Fruit fly (Drosophila melanogaster) whole organism, wandering third instar larva: ENCODE measurements around the gene CG7810.

Source experiments
- Dfd ChIP-seq: fragments of >200 bp; optimal IDR thresholded peaks from 2 replicates; lab custom pipeline; 2017; ENCODE audit warnings: missing biosample characterization, missing genetic modification characterization
- Hnf4 ChIP-seq: fragments of 200-800 bp; sonication (Bioruptor generic); optimal IDR thresholded peaks from 2 replicates; lab custom pipeline; 2016; ENCODE audit warnings: missing biosample characterization, mild to moderate bottlenecking, missing genetic modification characterization
- OdsH ChIP-seq: fragments of 200-800 bp; sonication (Bioruptor generic); optimal IDR thresholded peaks from 2 replicates; lab custom pipeline; 2016; ENCODE audit warnings: missing biosample characterization, mild to moderate bottlenecking, missing genetic modification characterization
- Vsx2 ChIP-seq: fragments of 200-300, 225-300 bp; sonication (Bioruptor generic); optimal IDR thresholded peaks from 2 replicates; lab custom pipeline; 2018; ENCODE audit warnings: missing biosample characterization, missing genetic modification characterization; ENCODE audit not compliant: partially characterized antibody
- brk ChIP-seq: fragments of 200-800 bp; sonication (Bioruptor generic); optimal IDR thresholded peaks from 2 replicates; lab custom pipeline; 2016; ENCODE audit warnings: missing biosample characterization, mild to moderate bottlenecking, missing genetic modification characterization
- dl ChIP-seq, 2 experiments: fragments of 175-275, 200-275 bp in 1 of 2; fragments of 200-275 bp in 1 of 2; sonication (Bioruptor generic); optimal IDR thresholded peaks; lab custom pipeline; 2018; ENCODE audit warnings: mild to moderate bottlenecking in 2 of 2, missing biosample characterization in 2 of 2, missing genetic modification characterization in 2 of 2, moderate library complexity in 2 of 2; ENCODE audit not compliant: partially characterized antibody in 2 of 2, insufficient read depth in 1 of 2
- fru ChIP-seq: fragments of 200-800 bp; sonication (Bioruptor generic); optimal IDR thresholded peaks from 3 replicates; lab custom pipeline; 2016; ENCODE audit warnings: missing biosample characterization, mild to moderate bottlenecking, missing genetic modification characterization
- h ChIP-seq: fragments of 200-800 bp; sonication (Bioruptor generic); optimal IDR thresholded peaks from 3 replicates; lab custom pipeline; 2016; ENCODE audit warnings: missing biosample characterization, mild to moderate bottlenecking, missing genetic modification characterization
- lola ChIP-seq: fragments of >200 bp; optimal IDR thresholded peaks from 2 replicates; lab custom pipeline; 2017; ENCODE audit warnings: missing biosample characterization, missing genetic modification characterization
- usp ChIP-seq: fragments of >200 bp; optimal IDR thresholded peaks from 2 replicates; lab custom pipeline; 2017; ENCODE audit warnings: missing biosample characterization, missing genetic modification characterization

DNA sequence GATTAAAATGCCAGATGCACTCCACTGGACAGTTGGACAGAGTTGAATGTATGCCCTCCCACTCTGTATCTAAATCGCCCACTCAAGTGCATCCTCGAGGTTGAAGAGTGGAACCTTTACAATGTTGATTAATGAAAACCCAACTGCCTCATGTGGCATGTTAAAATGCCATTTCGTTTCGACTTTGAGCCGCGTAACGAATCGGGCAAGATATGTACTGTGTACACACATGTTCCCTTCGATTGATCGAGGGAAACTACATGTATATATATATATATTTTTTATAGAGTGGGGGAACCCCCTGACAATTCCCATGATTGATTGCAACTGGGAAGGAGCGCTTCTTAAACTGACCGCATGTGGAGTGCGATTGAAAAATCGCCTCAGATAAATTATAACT, 22.9 kb downstream of the CG7810 start:
- no peak for TF ChIP-seq h (GFP tag; lab: Kevin White, UChicago)
- no peak for TF ChIP-seq OdsH (GFP tag; lab: Kevin White, UChicago)
- no peak for TF ChIP-seq Vsx2 (GFP tag; lab: Kevin White, UChicago)
- TF ChIP-seq usp, result no peak
- no peak for TF ChIP-seq dl (GFP tag; optimal IDR thresholded peaks at IDR 0.05; lab: Kevin White, UChicago; ENCODE audit: insufficient read depth in 1 of 2, partially characterized antibody in 2 of 2)
- TF ChIP-seq brk, result no peak
- TF ChIP-seq Dfd, result no peak
- no peak for TF ChIP-seq fru (GFP tag; lab: Kevin White, UChicago)
- TF ChIP-seq Hnf4, result no peak
- TF ChIP-seq lola (GFP tag; lab: Kevin White, UChicago), result no peak
